Worm (Caenorhabditis elegans) whole organism, L4 larva: ENCODE results near the gene fipr-19.

Experiments used
- D1046.2 ChIP-seq: fragments of 200-800 bp; sonication (Bioruptor generic); IDR thresholded peaks from 2 replicates; pipeline ENCODE4 v1.3.6; 2022; ENCODE audit warnings: missing genetic modification characterization, missing compliant biosample characterization
- F37D6.2 ChIP-seq: sonication (generic microtip); optimal IDR thresholded peaks from 2 replicates; lab custom pipeline; 2016; ENCODE audit warnings: mild to moderate bottlenecking, missing genetic modification characterization, missing compliant biosample characterization
- F44E2.7 ChIP-seq: fragments of 200-800 bp; sonication (Bioruptor generic); IDR thresholded peaks from 2 replicates; pipeline ENCODE4 v2.1.2; 2022; ENCODE audit warnings: missing genetic modification characterization, missing compliant biosample characterization
- R02D3.7 ChIP-seq: fragments of 150-350 bp; sonication (generic microtip); optimal IDR thresholded peaks from 3 replicates; lab custom pipeline; 2014; ENCODE audit warnings: missing biosample characterization, missing genetic modification characterization
- T26A8.4 ChIP-seq: fragments of 200-800 bp; sonication (Bioruptor generic); IDR thresholded peaks from 2 replicates; pipeline ENCODE4 v1.3.6; 2022; ENCODE audit warnings: missing genetic modification characterization, missing compliant biosample characterization
- ZK546.5 ChIP-seq, 2 experiments: sonication (generic microtip); optimal IDR thresholded peaks; 2 replicates each; lab custom pipeline; 2017; ENCODE audit warnings: missing biosample characterization in 2 of 2, missing genetic modification characterization in 2 of 2
- aha-1 ChIP-seq: fragments of 150-350 bp; peaks from one replicate; lab custom pipeline; 2014; ENCODE audit warnings: missing biosample characterization, missing genetic modification characterization
- attf-4 ChIP-seq: sonication (generic microtip); optimal IDR thresholded peaks from 3 replicates; lab custom pipeline; 2017; ENCODE audit warnings: missing biosample characterization, missing genetic modification characterization
- ceh-20 ChIP-seq: fragments of 200-800 bp; sonication (Bioruptor generic); IDR thresholded peaks from 2 replicates; pipeline ENCODE4 v1.3.6; 2022; ENCODE audit warnings: missing genetic modification reagents, missing genetic modification characterization, missing compliant biosample characterization
- ctbp-1 ChIP-seq: fragments of 200-800 bp; sonication (Bioruptor generic); IDR thresholded peaks from 2 replicates; pipeline ENCODE4 v1.3.6; 2022; ENCODE audit warnings: missing genetic modification reagents, missing genetic modification characterization, missing compliant biosample characterization
- daf-19 ChIP-seq: fragments of 200-800 bp; sonication (Bioruptor generic); conservative IDR thresholded peaks from 2 replicates; pipeline ENCODE4 v1.3.6; 2022; ENCODE audit warnings: missing genetic modification characterization, missing compliant biosample characterization
- dmd-6 ChIP-seq: fragments of 200-800 bp; sonication (Bioruptor generic); IDR thresholded peaks from 2 replicates; pipeline ENCODE4 v1.3.6; 2022; ENCODE audit warnings: missing genetic modification reagents, missing genetic modification characterization, missing compliant biosample characterization
- dmd-9 ChIP-seq: fragments of 200-800 bp; sonication (Bioruptor generic); IDR thresholded peaks from 2 replicates; pipeline ENCODE4 v1.3.6; 2022; ENCODE audit warnings: missing genetic modification reagents, missing genetic modification characterization, missing compliant biosample characterization
- dpl-1 ChIP-seq: fragments of 150-350 bp; optimal IDR thresholded peaks from 2 replicates; lab custom pipeline; 2014; ENCODE audit warnings: missing biosample characterization, missing genetic modification reagents, missing genetic modification characterization
- duxl-1 ChIP-seq: sonication (generic microtip); optimal IDR thresholded peaks from 2 replicates; lab custom pipeline; 2016; ENCODE audit warnings: mild to moderate bottlenecking, missing genetic modification characterization, moderate library complexity, missing compliant biosample characterization; ENCODE audit not compliant: poor library complexity
- dve-1 ChIP-seq: sonication (generic microtip); optimal IDR thresholded peaks from 2 replicates; lab custom pipeline; 2017; ENCODE audit warnings: antibody characterized with exemption, mild to moderate bottlenecking, missing genetic modification characterization, missing compliant biosample characterization; ENCODE audit not compliant: insufficient read depth
- egl-27 ChIP-seq: sonication (generic microtip); optimal IDR thresholded peaks from 3 replicates; lab custom pipeline; 2017; ENCODE audit warnings: missing biosample characterization, missing genetic modification reagents, missing genetic modification characterization
- hif-1 ChIP-seq, 2 experiments: sonication (generic microtip); optimal IDR thresholded peaks; 2 replicates each; lab custom pipeline; 2016 to 2017; ENCODE audit warnings: missing compliant biosample characterization in 2 of 2, missing genetic modification characterization in 2 of 2, missing genetic modification reagents in 2 of 2, missing genotype in 2 of 2, mild to moderate bottlenecking in 1 of 2
- hlh-30 ChIP-seq: sonication (generic microtip); optimal IDR thresholded peaks from 2 replicates; lab custom pipeline; 2017; ENCODE audit warnings: antibody characterized with exemption, mild to moderate bottlenecking, missing genetic modification characterization, missing compliant biosample characterization; ENCODE audit not compliant: insufficient read depth
- hmg-1.1 ChIP-seq: fragments of 200-800 bp; sonication (Bioruptor generic); IDR thresholded peaks from 2 replicates; pipeline ENCODE4 v1.3.6; 2022; ENCODE audit warnings: missing genetic modification reagents, missing genetic modification characterization, missing compliant biosample characterization
- jun-1 ChIP-seq: fragments of 150-350 bp; optimal IDR thresholded peaks from 2 replicates; lab custom pipeline; 2014; ENCODE audit warnings: missing biosample characterization, missing genetic modification reagents, missing genetic modification characterization
- lin-1 ChIP-seq: fragments of 200-800 bp; sonication (Bioruptor generic); IDR thresholded peaks from 2 replicates; pipeline ENCODE4 v1.3.6; 2022; ENCODE audit warnings: missing genetic modification reagents, missing genetic modification characterization, missing compliant biosample characterization
- lin-13 ChIP-seq: fragments of 150-350 bp; optimal IDR thresholded peaks from 2 replicates; lab custom pipeline; 2014; ENCODE audit warnings: missing biosample characterization, missing genetic modification reagents, missing genetic modification characterization
- lin-38 ChIP-seq: fragments of 200-800 bp; sonication (Bioruptor generic); IDR thresholded peaks from 2 replicates; pipeline ENCODE4 v1.3.6; 2022; ENCODE audit warnings: missing genetic modification reagents, missing genetic modification characterization, missing compliant biosample characterization
- madf-5 ChIP-seq, 2 experiments: fragments of 200-800 bp; sonication (Bioruptor generic); IDR thresholded peaks; 2 replicates each; pipeline ENCODE4 v1.3.6; 2022; ENCODE audit warnings: missing compliant biosample characterization in 2 of 2, missing genetic modification characterization in 2 of 2
- mdl-1 ChIP-seq, 2 experiments: fragments of 150-350 bp in 1 of 2; sonication (generic microtip) in 1 of 2; optimal IDR thresholded peaks; 2 replicates each; lab custom pipeline; 2014 to 2017; ENCODE audit warnings: missing biosample characterization in 2 of 2, missing genetic modification characterization in 2 of 2
- mep-1 ChIP-seq: fragments of 150-350 bp; sonication (generic microtip); optimal IDR thresholded peaks from 3 replicates; lab custom pipeline; 2014; ENCODE audit warnings: missing biosample characterization, missing genetic modification characterization
- mes-2 ChIP-seq: sonication (generic microtip); optimal IDR thresholded peaks from 2 replicates; lab custom pipeline; 2016; ENCODE audit warnings: missing genotype, mild to moderate bottlenecking, missing genetic modification characterization, missing compliant biosample characterization; ENCODE audit not compliant: poor library complexity, severe bottlenecking
- mxl-2 ChIP-seq: fragments of 200-800 bp; sonication (Bioruptor generic); conservative IDR thresholded peaks from 2 replicates; pipeline ENCODE4 v1.3.6; 2022; ENCODE audit warnings: missing genetic modification reagents, missing genetic modification characterization, missing compliant biosample characterization
- mxl-3 ChIP-seq: fragments of 200-800 bp; sonication (Bioruptor generic); optimal IDR thresholded peaks from 2 replicates; lab custom pipeline; 2018; ENCODE audit warnings: mild to moderate bottlenecking, missing genetic modification characterization, missing compliant biosample characterization
- nhr-10 ChIP-seq: fragments of 150-350 bp; optimal IDR thresholded peaks from 2 replicates; lab custom pipeline; 2014; ENCODE audit warnings: missing biosample characterization, missing genetic modification characterization
- nhr-102 ChIP-seq: sonication (generic microtip); optimal IDR thresholded peaks from 2 replicates; lab custom pipeline; 2016; ENCODE audit warnings: mild to moderate bottlenecking, missing genetic modification characterization, moderate library complexity, missing compliant biosample characterization
- nhr-28 ChIP-seq: fragments of 150-350 bp; optimal IDR thresholded peaks from 2 replicates; lab custom pipeline; 2014; ENCODE audit warnings: missing biosample characterization, missing genetic modification characterization
- nhr-41 ChIP-seq: fragments of 200-800 bp; sonication (Bioruptor generic); IDR thresholded peaks from 2 replicates; pipeline ENCODE4 v1.3.6; 2022; ENCODE audit warnings: missing genetic modification reagents, missing genetic modification characterization, missing compliant biosample characterization
- nhr-42 ChIP-seq: fragments of 200-800 bp; sonication (Bioruptor generic); IDR thresholded peaks from 2 replicates; pipeline ENCODE4 v1.3.6; 2022; ENCODE audit warnings: missing genetic modification characterization, missing compliant biosample characterization
- nhr-48 ChIP-seq: sonication (generic microtip); optimal IDR thresholded peaks from 2 replicates; lab custom pipeline; 2016; ENCODE audit warnings: mild to moderate bottlenecking, missing genetic modification characterization, missing compliant biosample characterization
- pha-4 ChIP-seq, 2 experiments: fragments of 150-350 bp in 1 of 2; fragments of 200-800 bp in 1 of 2; sonication (Bioruptor generic) in 1 of 2; IDR thresholded peaks in 1 of 2; optimal IDR thresholded peaks in 1 of 2; 2 replicates each; pipeline versions ENCODE4 v1.3.6 to Lab custom; 2014 to 2022; ENCODE audit warnings: missing genetic modification characterization in 2 of 2, missing genetic modification reagents in 2 of 2, missing biosample characterization in 1 of 2, missing compliant biosample characterization in 1 of 2
- pqm-1 ChIP-seq: sonication (generic microtip); optimal IDR thresholded peaks from 2 replicates; lab custom pipeline; 2017; ENCODE audit warnings: missing biosample characterization, missing genetic modification characterization
- rbr-2 ChIP-seq: sonication (generic microtip); optimal IDR thresholded peaks from 2 replicates; lab custom pipeline; 2016; ENCODE audit warnings: missing genotype, missing genetic modification characterization, missing compliant biosample characterization
- saeg-2 ChIP-seq: fragments of 200-800 bp; sonication (Bioruptor generic); IDR thresholded peaks from 2 replicates; pipeline ENCODE4 v1.3.6; 2022; ENCODE audit warnings: missing genetic modification reagents, missing genetic modification characterization, missing compliant biosample characterization
- sdz-12 ChIP-seq: fragments of 200-800 bp; sonication (Bioruptor generic); optimal IDR thresholded peaks from 2 replicates; lab custom pipeline; 2018; ENCODE audit warnings: mild to moderate bottlenecking, missing genetic modification characterization, missing compliant biosample characterization
- set-16 ChIP-seq: fragments of 200-800 bp; sonication (Bioruptor generic); IDR thresholded peaks from 2 replicates; pipeline ENCODE4 v1.3.6; 2022; ENCODE audit warnings: missing genetic modification reagents, missing genetic modification characterization, missing compliant biosample characterization
- snpc-1.2 ChIP-seq: fragments of 200-800 bp; sonication (Bioruptor generic); IDR thresholded peaks from 2 replicates; pipeline ENCODE4 v1.3.6; 2022; ENCODE audit warnings: missing genetic modification reagents, missing genetic modification characterization, missing compliant biosample characterization
- spr-1 ChIP-seq: sonication (generic microtip); optimal IDR thresholded peaks from 2 replicates; lab custom pipeline; 2016; ENCODE audit warnings: mild to moderate bottlenecking, missing genetic modification characterization, missing compliant biosample characterization
- spr-3 ChIP-seq: fragments of 200-800 bp; sonication (Bioruptor generic); optimal IDR thresholded peaks from 2 replicates; lab custom pipeline; 2018; ENCODE audit warnings: mild to moderate bottlenecking, missing genetic modification characterization, missing compliant biosample characterization
- tra-1 ChIP-seq: fragments of 200-800 bp; sonication (Bioruptor generic); IDR thresholded peaks from 2 replicates; pipeline ENCODE4 v1.3.6; 2022; ENCODE audit warnings: missing genetic modification reagents, missing genetic modification characterization, missing compliant biosample characterization
- vab-7 ChIP-seq: fragments of 200-800 bp; sonication (Bioruptor generic); IDR thresholded peaks from 2 replicates; pipeline ENCODE4 v1.3.6; 2022; ENCODE audit warnings: missing genetic modification reagents, missing genetic modification characterization, missing compliant biosample characterization

fipr-19 gene

DNA sequence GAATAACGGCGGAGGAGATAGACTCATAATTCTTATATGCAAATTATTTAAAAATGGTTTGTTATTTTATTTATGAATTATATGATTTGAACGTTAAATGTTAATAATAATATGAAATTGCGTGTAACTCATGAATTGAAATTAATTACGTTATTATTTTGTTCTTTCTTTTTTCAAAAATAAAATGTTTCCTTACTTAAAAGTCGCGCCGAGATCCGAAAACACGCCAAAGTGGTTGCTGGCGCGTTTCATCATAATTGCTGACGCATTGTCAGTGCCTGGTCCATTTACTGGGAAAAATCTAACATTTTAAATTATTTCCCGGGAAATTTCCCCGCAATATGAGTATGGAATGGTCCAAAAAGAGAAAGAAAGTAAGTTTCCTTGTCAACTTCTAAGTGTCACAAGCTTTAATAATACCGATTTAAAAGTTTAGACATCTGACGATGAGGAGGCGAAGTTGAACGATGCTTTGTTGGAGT is 40.7 kb upstream of the fipr-19 start, which contains the start of the genes C07H6.9 and sap-140 (continued):
- TF ChIP-seq spr-3 (GFP tag; lab: Kevin White, UChicago) = no peak
- TF ChIP-seq egl-27 = no peak

DNA sequence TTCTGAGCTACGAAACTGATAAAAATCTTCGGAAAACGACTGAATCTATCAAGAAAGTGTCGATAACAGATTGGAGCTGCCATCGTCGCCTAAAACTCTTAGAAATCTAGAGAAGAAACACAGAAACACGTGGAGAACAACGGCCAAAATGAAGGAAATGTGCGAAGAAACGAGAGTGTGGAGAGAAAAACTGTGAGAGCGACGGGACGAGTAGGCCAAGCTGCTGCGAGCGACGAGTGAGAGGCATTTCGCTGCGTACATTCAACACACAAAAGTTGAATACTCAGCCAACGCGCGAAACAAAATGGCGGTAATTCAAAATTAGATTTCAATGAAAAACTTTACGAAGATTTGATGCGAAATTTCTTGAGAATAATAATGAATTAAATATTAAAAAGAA is 39.6 kb upstream of the fipr-19 start:
- TF ChIP-seq mes-2 (tag; lab: Kevin White, UChicago) (peak; percentile 82), spr-1 (peak; percentile 66), mep-1 (peak; percentile 96), nhr-10 (tag; lab: Kevin White, UChicago) (peak; percentile 0), dmd-9 (GFP tag; lab: Robert Waterston, UW) (no peak), pqm-1 (peak; percentile 94), tra-1 (GFP tag; lab: Robert Waterston, UW) (0 out of 2 replicates have a peak, but pooled peaks have one; percentile 18), mxl-3 (peak; percentile 99), lin-13 (GFP tag; lab: Kevin White, UChicago) (peak; percentile 98), saeg-2 (no peak), set-16 (GFP tag; lab: Robert Waterston, UW) (peak; percentile 50; the same call in 1 of the 2 replicates), lin-38 (GFP tag; lab: Robert Waterston, UW) (peak; percentile 80), mdl-1 (tag; optimal IDR thresholded peaks at IDR 0.05; lab: Kevin White, UChicago) (peak; percentile 75 to 96), ctbp-1 (GFP tag; lab: Robert Waterston, UW) (peak; percentile 32; the same call in 1 of the 2 replicates), pha-4 (GFP tag; IDR thresholded peaks at IDR 0.05; lab: Robert Waterston, UW) (peak; percentile 59), pha-4 (tag; optimal IDR thresholded peaks at IDR 0.05; lab: Kevin White, UChicago) (no peak), daf-19 (no peak), lin-1 (GFP tag; lab: Robert Waterston, UW) (peak; percentile 70), R02D3.7 (tag; lab: Kevin White, UChicago) (no peak), dmd-6 (GFP tag; lab: Robert Waterston, UW) (peak; percentile 91), ZK546.5 (tag; optimal IDR thresholded peaks at IDR 0.05; lab: Kevin White, UChicago) (no peak), hif-1 (tag; optimal IDR thresholded peaks at IDR 0.05; lab: Kevin White, UChicago) (peak in 1 of 2 experiments; percentile 66), attf-4 (tag; lab: Kevin White, UChicago) (no peak), T26A8.4 (GFP tag; lab: Robert Waterston, UW) (peak; percentile 70), D1046.2 (GFP tag; lab: Robert Waterston, UW) (no peak), nhr-41 (GFP tag; lab: Robert Waterston, UW) (no peak), F37D6.2 (tag; lab: Kevin White, UChicago) (peak; percentile 78), mxl-2 (GFP tag; lab: Robert Waterston, UW) (0 out of 2 replicates have a peak, but pooled peaks have one; percentile 25), rbr-2 (tag; lab: Kevin White, UChicago) (peak; percentile 83), aha-1 (tag; lab: Kevin White, UChicago) (peak; percentile 67), F44E2.7 (GFP tag; lab: Robert Waterston, UW) (no peak), madf-5 (GFP tag; IDR thresholded peaks at IDR 0.05; lab: Robert Waterston, UW) (no peak), snpc-1.2 (GFP tag; lab: Robert Waterston, UW) (no peak), dve-1 (tag; lab: Kevin White, UChicago) (peak; percentile 89), nhr-48 (tag; lab: Kevin White, UChicago) (peak; percentile 62), hmg-1.1 (peak; percentile 86), nhr-102 (peak; percentile 64), jun-1 (tag; lab: Kevin White, UChicago) (peak; percentile 45), ceh-20 (GFP tag; lab: Robert Waterston, UW) (peak; percentile 79; the same call in 1 of the 2 replicates), spr-3 (GFP tag; lab: Kevin White, UChicago) (no peak), nhr-42 (GFP tag; lab: Robert Waterston, UW) (0 out of 2 replicates have a peak, but pooled peaks have one; percentile 23), duxl-1 (peak; percentile 72), nhr-28 (tag; lab: Kevin White, UChicago) (peak; percentile 83), hlh-30 (tag; lab: Kevin White, UChicago) (peak; percentile 83), dpl-1 (peak; percentile 96), vab-7 (GFP tag; lab: Robert Waterston, UW) (0 out of 2 replicates have a peak, but pooled peaks have one; percentile 50), sdz-12 (GFP tag; lab: Kevin White, UChicago) (no peak)
